Worm (Caenorhabditis elegans): Measurements from ENCODE around the gene M04G7.2.

- TF ChIP-seq ref-1 (GFP tag; conservative IDR thresholded peaks at IDR 0.05), result no peak
- TF ChIP-seq cog-1 (tag; optimal IDR thresholded peaks at IDR 0.05), result no peak
- TF ChIP-seq klf-2 (GFP tag; conservative IDR thresholded peaks at IDR 0.05), result no peak
- no peak for TF ChIP-seq flt-1 (GFP tag; IDR thresholded peaks at IDR 0.05)
These were observed at the start of gene M04G7.2 for ce11 chrIV:460614-461079.

All from whole organism, midembryonic.